Worm (Caenorhabditis elegans) whole organism, late embryonic: ENCODE measurements around the gene fbxa-182.
A peak's percentile ranks its signal among the peaks of the same experiment; 100 is the strongest.

Source experiments
- F13H6.1 ChIP-seq: sonication (generic microtip); optimal IDR thresholded peaks from 2 replicates; lab custom pipeline; 2016; ENCODE audit warnings: missing genetic modification characterization, missing compliant biosample characterization
- T23F11.4 ChIP-seq: fragments of 200-800 bp; sonication (Bioruptor generic); optimal IDR thresholded peaks from 2 replicates; lab custom pipeline; 2018; ENCODE audit warnings: mild to moderate bottlenecking, missing genetic modification characterization, missing compliant biosample characterization
- Y22D7AL.16 ChIP-seq: sonication (generic microtip); optimal IDR thresholded peaks from 2 replicates; lab custom pipeline; 2016; ENCODE audit warnings: missing genetic modification characterization, missing compliant biosample characterization
- ama-1 ChIP-seq: fragments of 150-350 bp; optimal IDR thresholded peaks from 2 replicates; lab custom pipeline; 2014
- ceh-14 ChIP-seq: sonication (generic microtip); optimal IDR thresholded peaks from 2 replicates; lab custom pipeline; 2016; ENCODE audit warnings: missing genotype, missing genetic modification characterization, missing compliant biosample characterization
- ceh-18 ChIP-seq: sonication (generic microtip); optimal IDR thresholded peaks from 2 replicates; lab custom pipeline; 2016; ENCODE audit warnings: missing genetic modification characterization, missing compliant biosample characterization
- ceh-19 ChIP-seq: fragments of 200-800 bp; sonication (Bioruptor generic); optimal IDR thresholded peaks from 2 replicates; lab custom pipeline; 2018; ENCODE audit warnings: mild to moderate bottlenecking, missing genetic modification characterization, missing compliant biosample characterization
- ceh-2 ChIP-seq: sonication (generic microtip); optimal IDR thresholded peaks from 2 replicates; lab custom pipeline; 2016; ENCODE audit warnings: missing genotype, missing genetic modification characterization, missing compliant biosample characterization
- ceh-22 ChIP-seq: sonication (generic microtip); optimal IDR thresholded peaks from 2 replicates; lab custom pipeline; 2017; ENCODE audit warnings: missing biosample characterization, missing genetic modification characterization
- ceh-24 ChIP-seq: sonication (generic microtip); optimal IDR thresholded peaks from 2 replicates; lab custom pipeline; 2016; ENCODE audit warnings: mild to moderate bottlenecking, missing genetic modification characterization, missing compliant biosample characterization
- ceh-30 ChIP-seq: fragments of 150-350 bp; optimal IDR thresholded peaks from 2 replicates; lab custom pipeline; 2014; ENCODE audit warnings: missing biosample characterization, missing genetic modification characterization
- ceh-31 ChIP-seq: sonication (generic microtip); optimal IDR thresholded peaks from 2 replicates; lab custom pipeline; 2016; ENCODE audit warnings: missing genetic modification characterization, missing compliant biosample characterization
- ceh-34 ChIP-seq: sonication (generic microtip); optimal IDR thresholded peaks from 2 replicates; lab custom pipeline; 2016; ENCODE audit warnings: mild to moderate bottlenecking, missing genetic modification characterization, missing compliant biosample characterization
- ceh-45 ChIP-seq: fragments of 200-800 bp; sonication (Bioruptor generic); IDR thresholded peaks from 2 replicates; pipeline ENCODE4 v1.3.6; 2022; ENCODE audit warnings: missing genetic modification reagents, missing genetic modification characterization, missing compliant biosample characterization
- ceh-6 ChIP-seq: fragments of 200-800 bp; sonication (Bioruptor generic); optimal IDR thresholded peaks from 2 replicates; lab custom pipeline; 2018; ENCODE audit warnings: mild to moderate bottlenecking, missing genetic modification characterization, missing compliant biosample characterization
- ceh-9 ChIP-seq: sonication (generic microtip); optimal IDR thresholded peaks from 2 replicates; lab custom pipeline; 2016; ENCODE audit warnings: mild to moderate bottlenecking, missing genetic modification characterization, inconsistent platforms, missing compliant biosample characterization
- dmd-4 ChIP-seq: sonication (generic microtip); optimal IDR thresholded peaks from 2 replicates; lab custom pipeline; 2016; ENCODE audit warnings: borderline replicate concordance, missing genetic modification characterization, missing compliant biosample characterization
- dve-1 ChIP-seq: sonication (generic microtip); optimal IDR thresholded peaks from 2 replicates; lab custom pipeline; 2017; ENCODE audit warnings: antibody characterized with exemption, mild to moderate bottlenecking, missing genetic modification characterization, missing compliant biosample characterization
- elt-2 ChIP-seq: sonication (generic microtip); optimal IDR thresholded peaks from 2 replicates; lab custom pipeline; 2016; ENCODE audit warnings: missing genetic modification reagents, missing genetic modification characterization, missing compliant biosample characterization
- ets-4 ChIP-seq: sonication (generic microtip); optimal IDR thresholded peaks from 2 replicates; lab custom pipeline; 2016; ENCODE audit warnings: missing genetic modification characterization, missing compliant biosample characterization
- eyg-1 ChIP-seq: sonication (generic microtip); optimal IDR thresholded peaks from 2 replicates; lab custom pipeline; 2016; ENCODE audit warnings: missing genotype, missing genetic modification characterization, missing compliant biosample characterization
- fax-1 ChIP-seq: sonication (generic microtip); optimal IDR thresholded peaks from 2 replicates; lab custom pipeline; 2016; ENCODE audit warnings: missing genotype, missing genetic modification characterization, missing compliant biosample characterization
- fkh-6 ChIP-seq: sonication (generic microtip); optimal IDR thresholded peaks from 2 replicates; lab custom pipeline; 2016; ENCODE audit warnings: missing genetic modification characterization, missing compliant biosample characterization
- hlh-13 ChIP-seq: fragments of 200-800 bp; sonication (Bioruptor generic); optimal IDR thresholded peaks from 2 replicates; lab custom pipeline; 2018; ENCODE audit warnings: mild to moderate bottlenecking, missing genetic modification characterization, missing compliant biosample characterization
- hlh-8 ChIP-seq: sonication (generic microtip); optimal IDR thresholded peaks from 2 replicates; lab custom pipeline; 2016; ENCODE audit warnings: missing genotype, missing genetic modification characterization, missing compliant biosample characterization
- lim-6 ChIP-seq: sonication (generic microtip); optimal IDR thresholded peaks from 2 replicates; lab custom pipeline; 2016; ENCODE audit warnings: missing genetic modification characterization, missing compliant biosample characterization
- lin-11 ChIP-seq: fragments of 200-800 bp; sonication (Bioruptor generic); optimal IDR thresholded peaks from 2 replicates; lab custom pipeline; 2018; ENCODE audit warnings: mild to moderate bottlenecking, missing genetic modification characterization, missing compliant biosample characterization
- madf-2 ChIP-seq: sonication (generic microtip); optimal IDR thresholded peaks from 2 replicates; lab custom pipeline; 2017; ENCODE audit warnings: missing genetic modification characterization, missing compliant biosample characterization
- mec-3 ChIP-seq: sonication (generic microtip); optimal IDR thresholded peaks from 2 replicates; lab custom pipeline; 2016; ENCODE audit warnings: borderline replicate concordance, missing genetic modification characterization, missing compliant biosample characterization
- nfya-1 ChIP-seq: sonication (generic microtip); optimal IDR thresholded peaks from 2 replicates; lab custom pipeline; 2017; ENCODE audit warnings: missing genetic modification characterization, mild to moderate bottlenecking, missing compliant biosample characterization, antibody characterized with exemption, moderate library complexity
- nhr-232 ChIP-seq: sonication (generic microtip); optimal IDR thresholded peaks from 2 replicates; lab custom pipeline; 2016; ENCODE audit warnings: missing genetic modification characterization, missing compliant biosample characterization
- odd-2 ChIP-seq: sonication (generic microtip); optimal IDR thresholded peaks from 2 replicates; lab custom pipeline; 2017; ENCODE audit warnings: antibody characterized with exemption, mild to moderate bottlenecking, missing genetic modification characterization, missing compliant biosample characterization
- pag-3 ChIP-seq: sonication (generic microtip); optimal IDR thresholded peaks from 2 replicates; lab custom pipeline; 2016; ENCODE audit warnings: missing compliant biosample characterization, missing genetic modification characterization, borderline replicate concordance
- pat-9 ChIP-seq: fragments of 200-800 bp; sonication (Bioruptor generic); optimal IDR thresholded peaks from 2 replicates; lab custom pipeline; 2018; ENCODE audit warnings: mild to moderate bottlenecking, missing genetic modification characterization, moderate library complexity, missing compliant biosample characterization
- pha-2 ChIP-seq: sonication (generic microtip); optimal IDR thresholded peaks from 2 replicates; lab custom pipeline; 2017; ENCODE audit warnings: mild to moderate bottlenecking, missing genetic modification characterization, missing compliant biosample characterization
- pha-4 ChIP-seq: fragments of 150-350 bp; optimal IDR thresholded peaks from 2 replicates; lab custom pipeline; 2018; ENCODE audit warnings: missing biosample characterization, missing genetic modification reagents, missing genetic modification characterization
- pqm-1 ChIP-seq: sonication (generic microtip); optimal IDR thresholded peaks from 2 replicates; lab custom pipeline; 2016; ENCODE audit warnings: missing genetic modification characterization, missing compliant biosample characterization
- pros-1 ChIP-seq: fragments of 150-350 bp; optimal IDR thresholded peaks from 2 replicates; lab custom pipeline; 2014; ENCODE audit warnings: missing biosample characterization, missing genetic modification reagents, missing genetic modification characterization
- ref-2 ChIP-seq: sonication (generic microtip); optimal IDR thresholded peaks from 2 replicates; lab custom pipeline; 2016; ENCODE audit warnings: missing genetic modification characterization, missing compliant biosample characterization
- sox-4 ChIP-seq: sonication (generic microtip); optimal IDR thresholded peaks from 2 replicates; lab custom pipeline; 2017; ENCODE audit warnings: mild to moderate bottlenecking, missing genetic modification characterization, inconsistent platforms, missing compliant biosample characterization
- syd-9 ChIP-seq: sonication (generic microtip); optimal IDR thresholded peaks from 2 replicates; lab custom pipeline; 2016; ENCODE audit warnings: mild to moderate bottlenecking, missing genetic modification characterization, moderate library complexity, missing compliant biosample characterization
- tbx-2 ChIP-seq: sonication (generic microtip); optimal IDR thresholded peaks from 2 replicates; lab custom pipeline; 2016; ENCODE audit warnings: missing genetic modification characterization, missing compliant biosample characterization
- ttx-3 ChIP-seq: sonication (generic microtip); optimal IDR thresholded peaks from 2 replicates; lab custom pipeline; 2016; ENCODE audit warnings: missing genetic modification reagents, missing genetic modification characterization, missing compliant biosample characterization
- unc-3 ChIP-seq, 2 experiments: fragments of 200-800 bp in 1 of 2; sonication (Bioruptor generic) in 1 of 2; sonication (generic microtip) in 1 of 2; conservative IDR thresholded peaks in 1 of 2; optimal IDR thresholded peaks in 1 of 2; 2 replicates each; pipeline versions ENCODE4 v1.3.6 to Lab custom; 2016 to 2022; ENCODE audit warnings: missing compliant biosample characterization in 2 of 2, missing genetic modification characterization in 2 of 2, missing genetic modification reagents in 1 of 2
- unc-42 ChIP-seq: sonication (generic microtip); optimal IDR thresholded peaks from 2 replicates; lab custom pipeline; 2016; ENCODE audit warnings: missing genotype, missing genetic modification characterization, missing compliant biosample characterization
- unc-55 ChIP-seq: sonication (generic microtip); optimal IDR thresholded peaks from 2 replicates; lab custom pipeline; 2017; ENCODE audit warnings: missing biosample characterization, missing genetic modification reagents, missing genetic modification characterization
- zip-5 ChIP-seq: sonication (generic microtip); optimal IDR thresholded peaks from 2 replicates; lab custom pipeline; 2016; ENCODE audit warnings: missing genetic modification characterization, missing compliant biosample characterization

The fbxa-182 gene

DNA sequence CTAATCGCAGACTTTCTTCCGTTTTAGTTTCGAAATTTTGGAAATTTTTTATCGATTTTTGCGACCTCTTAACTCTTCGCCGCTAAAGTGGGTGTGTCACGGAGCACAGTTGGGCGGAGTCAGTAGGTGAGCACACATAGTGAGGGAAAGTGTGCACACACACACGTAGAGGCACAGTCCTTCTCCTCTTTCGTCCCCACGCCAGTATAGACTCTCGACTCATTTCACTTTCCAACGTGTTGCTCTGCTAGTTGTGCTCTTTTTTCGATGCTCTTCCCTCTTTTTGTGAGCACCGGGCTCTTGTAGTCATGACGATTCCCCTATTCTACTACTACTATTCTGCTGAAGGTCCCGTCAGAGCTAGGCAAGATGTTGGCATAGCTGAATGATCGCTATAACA, 39.9 kb upstream of the fbxa-182 start:
- peak; percentile 23 for TF ChIP-seq pha-2 (tag; lab: Kevin White, UChicago)
- TF ChIP-seq ceh-45, result no peak
- no peak for TF ChIP-seq ceh-18 (tag; lab: Kevin White, UChicago)
- no peak for TF ChIP-seq ceh-14 (tag; lab: Kevin White, UChicago)
- TF ChIP-seq hlh-8 (tag; lab: Kevin White, UChicago), result no peak
- no peak for TF ChIP-seq ceh-9 (tag; lab: Kevin White, UChicago)
- no peak for TF ChIP-seq ceh-31 (tag; lab: Kevin White, UChicago)
- TF ChIP-seq fkh-6 (tag; lab: Kevin White, UChicago), result no peak
- no peak for TF ChIP-seq elt-2 (tag; lab: Kevin White, UChicago)
- no peak for TF ChIP-seq ttx-3 (tag; lab: Kevin White, UChicago)
- no peak for TF ChIP-seq mec-3 (tag; lab: Kevin White, UChicago)
- no peak for TF ChIP-seq hlh-13 (GFP tag; lab: Kevin White, UChicago)
- no peak for TF ChIP-seq lim-6 (tag; lab: Kevin White, UChicago)
- no peak for TF ChIP-seq sox-4 (tag; lab: Kevin White, UChicago)
- peak; percentile 78 for TF ChIP-seq ama-1 (lab: Kevin White, UChicago)
- no peak for TF ChIP-seq dve-1
- TF ChIP-seq syd-9 (tag; lab: Kevin White, UChicago), result no peak
- no peak for TF ChIP-seq Y22D7AL.16 (tag; lab: Kevin White, UChicago)
- peak; percentile 13 for TF ChIP-seq nfya-1 (tag; lab: Kevin White, UChicago)
- TF ChIP-seq ceh-34 (tag; lab: Kevin White, UChicago), result no peak
- TF ChIP-seq ceh-6, result no peak
- TF ChIP-seq ceh-30 (tag; lab: Kevin White, UChicago), result no peak
- TF ChIP-seq pag-3 (tag; lab: Kevin White, UChicago), result no peak
- no peak for TF ChIP-seq zip-5 (tag; lab: Kevin White, UChicago)
- TF ChIP-seq pat-9 (tag; lab: Kevin White, UChicago), result no peak
- no peak for TF ChIP-seq F13H6.1 (tag; lab: Kevin White, UChicago)
- TF ChIP-seq ets-4 (tag; lab: Kevin White, UChicago), result no peak

ce11 chrII:2450990-2451389, 38.4 kb upstream of the fbxa-182 start:
- TF ChIP-seq ceh-22 (tag; lab: Kevin White, UChicago), result no peak
- no peak for TF ChIP-seq pqm-1 (tag; lab: Kevin White, UChicago)
- no peak for TF ChIP-seq ceh-30 (tag; lab: Kevin White, UChicago)
- peak; percentile 57 for TF ChIP-seq hlh-8 (tag; lab: Kevin White, UChicago)
- no peak for TF ChIP-seq ceh-14 (tag; lab: Kevin White, UChicago)
- no peak for TF ChIP-seq dmd-4
- peak; percentile 76 for TF ChIP-seq ceh-31 (tag; lab: Kevin White, UChicago)
- no peak for TF ChIP-seq ceh-9 (tag; lab: Kevin White, UChicago)
- peak; percentile 10 for TF ChIP-seq F13H6.1 (tag; lab: Kevin White, UChicago)
- no peak for TF ChIP-seq lin-11 (tag; lab: Kevin White, UChicago)
- TF ChIP-seq ama-1 (lab: Kevin White, UChicago), result no peak
- no peak for TF ChIP-seq eyg-1 (tag; lab: Kevin White, UChicago)
- no peak for TF ChIP-seq hlh-13 (GFP tag; lab: Kevin White, UChicago)
- no peak for TF ChIP-seq pha-4 (tag; lab: Kevin White, UChicago)
- TF ChIP-seq unc-42 (tag; lab: Kevin White, UChicago), result no peak
- no peak for TF ChIP-seq pros-1 (tag; lab: Kevin White, UChicago)
- TF ChIP-seq dve-1, result no peak
- TF ChIP-seq ceh-24 (tag; lab: Kevin White, UChicago), result no peak
- TF ChIP-seq tbx-2 (tag; lab: Kevin White, UChicago), result peak; percentile 67
- TF ChIP-seq sox-4 (tag; lab: Kevin White, UChicago), result no peak
- TF ChIP-seq ceh-18 (tag; lab: Kevin White, UChicago), result no peak
- no peak for TF ChIP-seq ttx-3 (tag; lab: Kevin White, UChicago)
- peak; percentile 59 for TF ChIP-seq mec-3 (tag; lab: Kevin White, UChicago)
- peak; percentile 10 for TF ChIP-seq ceh-2 (tag; lab: Kevin White, UChicago)
- TF ChIP-seq unc-3 (GFP tag; conservative IDR thresholded peaks at IDR 0.05; lab: Robert Waterston, UW), result no peak
- TF ChIP-seq unc-3 (tag; optimal IDR thresholded peaks at IDR 0.05; lab: Kevin White, UChicago), result no peak
- TF ChIP-seq madf-2 (tag; lab: Kevin White, UChicago), result no peak
- TF ChIP-seq elt-2 (tag; lab: Kevin White, UChicago), result no peak
- TF ChIP-seq odd-2 (tag; lab: Kevin White, UChicago), result no peak
- no peak for TF ChIP-seq Y22D7AL.16 (tag; lab: Kevin White, UChicago)
- no peak for TF ChIP-seq ceh-19 (GFP tag; lab: Kevin White, UChicago)
- no peak for TF ChIP-seq T23F11.4 (GFP tag; lab: Kevin White, UChicago)
- peak; percentile 40 for TF ChIP-seq ref-2 (tag; lab: Kevin White, UChicago)
- no peak for TF ChIP-seq fax-1 (tag; lab: Kevin White, UChicago)
- TF ChIP-seq unc-55 (GFP tag; lab: Kevin White, UChicago), result no peak
- no peak for TF ChIP-seq syd-9 (tag; lab: Kevin White, UChicago)
- no peak for TF ChIP-seq nhr-232 (tag; lab: Kevin White, UChicago)
- no peak for TF ChIP-seq fkh-6 (tag; lab: Kevin White, UChicago)
- no peak for TF ChIP-seq ceh-6
- TF ChIP-seq zip-5 (tag; lab: Kevin White, UChicago), result peak; percentile 25
- TF ChIP-seq ceh-45, result no peak
